Worm (Caenorhabditis elegans): ENCODE results near the gene gpa-2.

- TF ChIP-seq sptf-1 (tag; optimal IDR thresholded peaks at IDR 0.05) (no peak), nhr-28 (tag; optimal IDR thresholded peaks at IDR 0.05) (no peak), lin-13 (tag; optimal IDR thresholded peaks at IDR 0.05) (no peak), nhr-12 (tag; optimal IDR thresholded peaks at IDR 0.05) (no peak), ceh-43 (GFP tag; optimal IDR thresholded peaks at IDR 0.05) (no peak), pha-4 (tag; optimal IDR thresholded peaks at IDR 0.05) (no peak), lin-32 (GFP tag; optimal IDR thresholded peaks at IDR 0.05) (no peak), sem-2 (GFP tag; optimal IDR thresholded peaks at IDR 0.05) (no peak), snpc-4 (tag; optimal IDR thresholded peaks at IDR 0.05) (no peak), unc-39 (tag; optimal IDR thresholded peaks at IDR 0.05) (no peak)
Measured at ce11 chrV:8358702-8359101, 12.1 kb upstream of the gpa-2 start.

Measured in whole organism, mixed stage, embryonic.